Fruit fly (Drosophila melanogaster) whole organism, prepupa: ENCODE measurements around the gene stg.

Source experiments
- CG9139 ChIP-seq: fragments of 200-800 bp; sonication (Bioruptor generic); optimal IDR thresholded peaks from 3 replicates; lab custom pipeline; 2017; ENCODE audit warnings: missing biosample characterization, mild to moderate bottlenecking, missing genetic modification characterization
- achi ChIP-seq: fragments of 200-800 bp; sonication (Bioruptor generic); optimal IDR thresholded peaks from 3 replicates; lab custom pipeline; 2016; ENCODE audit warnings: missing biosample characterization, missing genetic modification characterization
- lz ChIP-seq: fragments of 200-800 bp; sonication (Bioruptor generic); optimal IDR thresholded peaks from 3 replicates; lab custom pipeline; 2016; ENCODE audit warnings: missing biosample characterization, missing genetic modification characterization

- TF ChIP-seq lz (no peak), CG9139 (no peak), achi (no peak)
Measured at dm6 chr3R:29218001-29218400, 37.6 kb downstream of the stg start.
